Fruit fly (Drosophila melanogaster): ENCODE data around the gene msn.

The msn gene

dm6 chr3L:2582290-2582689, 4.0 kb downstream of the msn start (continued):
- no peak for TF ChIP-seq salr (GFP tag; optimal IDR thresholded peaks at IDR 0.05)
- no peak for TF ChIP-seq CG11902 (GFP tag; optimal IDR thresholded peaks at IDR 0.05)
- peak; percentile 71 for TF ChIP-seq CG32006 (GFP tag; optimal IDR thresholded peaks at IDR 0.05)
- no peak for TF ChIP-seq Sox15 (GFP tag; optimal IDR thresholded peaks at IDR 0.05)
- peak; percentile 26 for TF ChIP-seq CG16779 (tag; optimal IDR thresholded peaks at IDR 0.05)
- peak; percentile 80 for TF ChIP-seq Eip78C (GFP tag)
- no peak for TF ChIP-seq CG6854 (GFP tag; optimal IDR thresholded peaks at IDR 0.05)
- no peak for TF ChIP-seq CG6808 (GFP tag; optimal IDR thresholded peaks at IDR 0.05)
- TF ChIP-seq CG8632 (GFP tag; optimal IDR thresholded peaks at IDR 0.05), result no peak
- no peak for TF ChIP-seq Hr39 (GFP tag; optimal IDR thresholded peaks at IDR 0.05)
- TF ChIP-seq dac (GFP tag; optimal IDR thresholded peaks at IDR 0.05), result peak; percentile 41
- TF ChIP-seq pdm3 (GFP tag; optimal IDR thresholded peaks at IDR 0.05), result peak; percentile 29
- TF ChIP-seq Blimp-1 (GFP tag; optimal IDR thresholded peaks at IDR 0.05), result no peak
- no peak for TF ChIP-seq Ets21C (GFP tag; optimal IDR thresholded peaks at IDR 0.05)
- TF ChIP-seq Hr4 (GFP tag; optimal IDR thresholded peaks at IDR 0.05), result peak; percentile 74
- no peak for TF ChIP-seq CG7368 (GFP tag; optimal IDR thresholded peaks at IDR 0.05)
- no peak for TF ChIP-seq CG1621 (tag; optimal IDR thresholded peaks at IDR 0.05)
- TF ChIP-seq CG6276 (GFP tag; optimal IDR thresholded peaks at IDR 0.05), result peak; percentile 79
- TF ChIP-seq CG3032 (tag; optimal IDR thresholded peaks at IDR 0.05), result no peak

dm6 chr3L:2581857-2582256, 4.5 kb downstream of the msn start:
- TF ChIP-seq eg (GFP tag; IDR thresholded peaks at IDR 0.05) (peak; percentile 77), CG3032 (tag; optimal IDR thresholded peaks at IDR 0.05) (no peak), CG8119 (GFP tag; IDR thresholded peaks at IDR 0.05) (peak; percentile 26; the same call in 1 of the 3 replicates), vri (GFP tag; optimal IDR thresholded peaks at IDR 0.05) (no peak), CG11294 (GFP tag; IDR thresholded peaks at IDR 0.05) (no peak), CG11762 (GFP tag; optimal IDR thresholded peaks at IDR 0.05; ENCODE audit: insufficient read depth) (no peak), fd85E (GFP tag; optimal IDR thresholded peaks at IDR 0.05) (no peak), Eip78C (GFP tag) (peak; percentile 71), achi (GFP tag; optimal IDR thresholded peaks at IDR 0.05) (no peak), CG15336 (GFP tag; IDR thresholded peaks at IDR 0.05) (peak; percentile 71), Sox14 (GFP tag; optimal IDR thresholded peaks at IDR 0.05) (no peak), acj6 (GFP tag; optimal IDR thresholded peaks at IDR 0.05) (no peak), Met (GFP tag; optimal IDR thresholded peaks at IDR 0.05) (no peak), CG6792 (GFP tag; optimal IDR thresholded peaks at IDR 0.05) (no peak), CG6276 (GFP tag; optimal IDR thresholded peaks at IDR 0.05) (no peak), CG9139 (GFP tag; optimal IDR thresholded peaks at IDR 0.05) (no peak), Ets21C (GFP tag; optimal IDR thresholded peaks at IDR 0.05) (no peak), esn (GFP tag; optimal IDR thresholded peaks at IDR 0.05) (no peak), CG4318 (GFP tag; optimal IDR thresholded peaks at IDR 0.05) (peak; percentile 24), svp (GFP tag) (no peak), CG32006 (GFP tag; optimal IDR thresholded peaks at IDR 0.05) (no peak)

- peak; percentile 90 for TF ChIP-seq CG6163 (GFP tag; IDR thresholded peaks at IDR 0.05)
- peak; percentile 77 for TF ChIP-seq acj6 (GFP tag; optimal IDR thresholded peaks at IDR 0.05)
- peak; percentile 35 for TF ChIP-seq CG8319 (GFP tag; optimal IDR thresholded peaks at IDR 0.05)
- peak; percentile 79 for TF ChIP-seq achi (GFP tag; optimal IDR thresholded peaks at IDR 0.05)
- peak; percentile 25 for TF ChIP-seq dsx (GFP tag; optimal IDR thresholded peaks at IDR 0.05; ENCODE audit: poor library complexity, severe bottlenecking)
- TF ChIP-seq net (GFP tag; optimal IDR thresholded peaks at IDR 0.05), result peak; percentile 62
- peak; percentile 76 for TF ChIP-seq OdsH (GFP tag; optimal IDR thresholded peaks at IDR 0.05)
- TF ChIP-seq Eip75B (GFP tag; optimal IDR thresholded peaks at IDR 0.05), result peak; percentile 46
- TF ChIP-seq CG31627 (GFP tag; optimal IDR thresholded peaks at IDR 0.05), result peak; percentile 70
- peak; percentile 59 for TF ChIP-seq CG6808 (GFP tag; optimal IDR thresholded peaks at IDR 0.05)
- TF ChIP-seq Sox14 (GFP tag; optimal IDR thresholded peaks at IDR 0.05), result peak; percentile 83
- no peak for TF ChIP-seq fd85E (GFP tag; optimal IDR thresholded peaks at IDR 0.05)
- peak; percentile 93 for TF ChIP-seq CG32006 (GFP tag; optimal IDR thresholded peaks at IDR 0.05)
- TF ChIP-seq Met (GFP tag; optimal IDR thresholded peaks at IDR 0.05), result peak; percentile 81
- TF ChIP-seq CG11762 (GFP tag; optimal IDR thresholded peaks at IDR 0.05; ENCODE audit: insufficient read depth), result peak; percentile 59
- TF ChIP-seq CG3032 (tag; optimal IDR thresholded peaks at IDR 0.05), result peak; percentile 55
- peak; percentile 69 for TF ChIP-seq CG34406 (GFP tag; optimal IDR thresholded peaks at IDR 0.05)
- peak; percentile 71 for TF ChIP-seq lz (GFP tag; optimal IDR thresholded peaks at IDR 0.05)
- peak; percentile 36 for TF ChIP-seq fd59A (GFP tag; optimal IDR thresholded peaks at IDR 0.05)
- TF ChIP-seq Blimp-1 (GFP tag; optimal IDR thresholded peaks at IDR 0.05), result peak; percentile 29
- no peak for TF ChIP-seq CG16779 (tag; optimal IDR thresholded peaks at IDR 0.05)
- TF ChIP-seq CG8632 (GFP tag; optimal IDR thresholded peaks at IDR 0.05), result peak; percentile 69
- peak; percentile 68 for TF ChIP-seq Sox102F (GFP tag; optimal IDR thresholded peaks at IDR 0.05)
- TF ChIP-seq svp (GFP tag), result peak; percentile 92
- peak; percentile 76 for TF ChIP-seq CG4318 (GFP tag; optimal IDR thresholded peaks at IDR 0.05)
- TF ChIP-seq CG9139 (GFP tag; optimal IDR thresholded peaks at IDR 0.05), result no peak
Observed at dm6 chr3L:2581343-2581825, 5.0 kb downstream of the msn start.
